Worm (Caenorhabditis elegans): Measurements from ENCODE around the gene Y11D7A.3.

The Y11D7A.3 gene

ce11 chrIV:9196755-9197154, 36.1 kb upstream of the Y11D7A.3 start (continued):
- no peak for TF ChIP-seq zag-1 (tag; optimal IDR thresholded peaks at IDR 0.05)
- peak; percentile 56 for TF ChIP-seq snpc-4 (tag; optimal IDR thresholded peaks at IDR 0.05)
- peak; percentile 19 to 59 (median 49) for TF ChIP-seq ceh-82 (tag; optimal IDR thresholded peaks at IDR 0.05)
- TF ChIP-seq dsc-1 (tag; optimal IDR thresholded peaks at IDR 0.05): peak; percentile 79
- no peak for TF ChIP-seq C34B4.2 (tag; optimal IDR thresholded peaks at IDR 0.05)
- no peak for TF ChIP-seq sox-4 (tag; optimal IDR thresholded peaks at IDR 0.05)
- peak; percentile 39 for TF ChIP-seq irx-1 (tag; optimal IDR thresholded peaks at IDR 0.05)
- TF ChIP-seq rnt-1 (tag; optimal IDR thresholded peaks at IDR 0.05): peak; percentile 79
- TF ChIP-seq egl-13 (tag; optimal IDR thresholded peaks at IDR 0.05): peak; percentile 43
- peak; percentile 52 for TF ChIP-seq skn-1 (tag; optimal IDR thresholded peaks at IDR 0.05)
- TF ChIP-seq nhr-20 (tag; optimal IDR thresholded peaks at IDR 0.05): peak; percentile 65
- peak; percentile 77 for TF ChIP-seq tbx-2 (tag; optimal IDR thresholded peaks at IDR 0.05)
- TF ChIP-seq mep-1 (tag; optimal IDR thresholded peaks at IDR 0.05): peak; percentile 37
- TF ChIP-seq elt-2 (tag; optimal IDR thresholded peaks at IDR 0.05): peak; percentile 8
- TF ChIP-seq fkh-10 (GFP tag; optimal IDR thresholded peaks at IDR 0.05): peak; percentile 91
- peak; percentile 55 to 71 for TF ChIP-seq lsy-2 (tag; optimal IDR thresholded peaks at IDR 0.05)

- TF ChIP-seq nhr-20 (tag; optimal IDR thresholded peaks at IDR 0.05): peak; percentile 92
- TF ChIP-seq lin-35 (GFP tag; optimal IDR thresholded peaks at IDR 0.05): peak in 1 of 2 experiments; percentile 85
- no peak for TF ChIP-seq egl-27 (tag; optimal IDR thresholded peaks at IDR 0.05)
- TF ChIP-seq nhr-12 (tag; optimal IDR thresholded peaks at IDR 0.05): no peak
- no peak for TF ChIP-seq lin-39 (tag; optimal IDR thresholded peaks at IDR 0.05)
- peak; percentile 77 for TF ChIP-seq elt-2 (tag; optimal IDR thresholded peaks at IDR 0.05)
- peak; percentile 60 for TF ChIP-seq fos-1 (tag; optimal IDR thresholded peaks at IDR 0.05)
- no peak for TF ChIP-seq pag-3 (tag; optimal IDR thresholded peaks at IDR 0.05; ENCODE audit: borderline replicate concordance, insufficient read depth)
- no peak for TF ChIP-seq unc-30 (tag; optimal IDR thresholded peaks at IDR 0.05)
- peak; percentile 49 for TF ChIP-seq grh-1 (GFP tag; IDR thresholded peaks at IDR 0.05)
- no peak for TF ChIP-seq Y116A8C.19 (tag; optimal IDR thresholded peaks at IDR 0.05; ENCODE audit: borderline replicate concordance)
- TF ChIP-seq zag-1 (tag; optimal IDR thresholded peaks at IDR 0.05): no peak
- TF ChIP-seq nhr-77 (tag; optimal IDR thresholded peaks at IDR 0.05): no peak
- TF ChIP-seq nhr-11 (tag; optimal IDR thresholded peaks at IDR 0.05): no peak
- peak; percentile 23 for TF ChIP-seq unc-130 (tag; optimal IDR thresholded peaks at IDR 0.05)
- no peak for TF ChIP-seq ces-1 (GFP tag; optimal IDR thresholded peaks at IDR 0.05)
- peak; percentile 17 for TF ChIP-seq ama-1 (optimal IDR thresholded peaks at IDR 0.05)
- no peak for TF ChIP-seq efl-3 (GFP tag; optimal IDR thresholded peaks at IDR 0.05)
- TF ChIP-seq rnt-1 (tag; optimal IDR thresholded peaks at IDR 0.05): no peak
- peak; percentile 55 for TF ChIP-seq nhr-47 (tag; optimal IDR thresholded peaks at IDR 0.05)
- TF ChIP-seq dpl-1 (GFP tag; optimal IDR thresholded peaks at IDR 0.05): peak in 2 of 3 experiments; percentile 27 to 37
- no peak for TF ChIP-seq ets-5 (GFP tag; IDR thresholded peaks at IDR 0.05)
- no peak for TF ChIP-seq mab-9 (GFP tag; IDR thresholded peaks at IDR 0.05)
- TF ChIP-seq mep-1 (tag; optimal IDR thresholded peaks at IDR 0.05): peak; percentile 72
- no peak for TF ChIP-seq C04F5.9 (tag; optimal IDR thresholded peaks at IDR 0.05)
- peak; percentile 30 for TF ChIP-seq xbp-1 (tag; optimal IDR thresholded peaks at IDR 0.05)
- peak; percentile 7 for TF ChIP-seq lir-3 (tag; optimal IDR thresholded peaks at IDR 0.05; ENCODE audit: poor library complexity)
- peak; percentile 97 for TF ChIP-seq nhr-85 (tag)
- peak; percentile 90 for TF ChIP-seq nhr-90 (tag; optimal IDR thresholded peaks at IDR 0.05; ENCODE audit: poor library complexity)
- TF ChIP-seq skn-1 (tag; optimal IDR thresholded peaks at IDR 0.05): peak; percentile 24
- no peak for TF ChIP-seq nhr-76 (tag; optimal IDR thresholded peaks at IDR 0.05)
- no peak for TF ChIP-seq egl-13 (tag; optimal IDR thresholded peaks at IDR 0.05)
- TF ChIP-seq blmp-1 (tag; optimal IDR thresholded peaks at IDR 0.05): peak; percentile 93
- peak; percentile 74 for TF ChIP-seq C16A3.4 (tag; optimal IDR thresholded peaks at IDR 0.05)
- no peak for TF ChIP-seq unc-86 (tag; optimal IDR thresholded peaks at IDR 0.05)
- peak; percentile 34 for TF ChIP-seq irx-1 (tag; optimal IDR thresholded peaks at IDR 0.05)
- no peak for TF ChIP-seq pax-3 (tag; optimal IDR thresholded peaks at IDR 0.05)
- no peak for TF ChIP-seq pqm-1 (tag; optimal IDR thresholded peaks at IDR 0.05)
- TF ChIP-seq lsy-2 (tag; optimal IDR thresholded peaks at IDR 0.05): peak; percentile 21 to 65
- TF ChIP-seq vab-15 (tag; optimal IDR thresholded peaks at IDR 0.05): no peak
- TF ChIP-seq mdl-1 (tag; optimal IDR thresholded peaks at IDR 0.05): peak in 1 of 2 experiments; percentile 78
- peak; percentile 88 for TF ChIP-seq snu-23 (GFP tag; optimal IDR thresholded peaks at IDR 0.05)
- peak; percentile 36 for TF ChIP-seq ztf-4 (tag; optimal IDR thresholded peaks at IDR 0.05)
- no peak for TF ChIP-seq nhr-237 (tag; optimal IDR thresholded peaks at IDR 0.05)
These were observed 34.8 kb upstream of the Y11D7A.3 start for ce11 chrIV:9198136-9198535.

Measured in whole organism, L1 larva.